Worm (Caenorhabditis elegans) whole organism, L2 larva: Measurements from ENCODE around the gene H09F14.1.

Source experiments
- ama-1 ChIP-seq: fragments of 150-350 bp; optimal IDR thresholded peaks from 2 replicates; lab custom pipeline; 2018; ENCODE audit warnings: inconsistent platforms
- blmp-1 ChIP-seq: sonication (generic microtip); optimal IDR thresholded peaks from 2 replicates; lab custom pipeline; 2017; ENCODE audit warnings: missing genetic modification characterization, mild to moderate bottlenecking, missing compliant biosample characterization, antibody characterized with exemption, moderate library complexity; ENCODE audit not compliant: insufficient read depth
- ceh-82 ChIP-seq: fragments of 150-350 bp; optimal IDR thresholded peaks from 2 replicates; lab custom pipeline; 2014; ENCODE audit warnings: missing biosample characterization, missing genetic modification characterization
- elt-3 ChIP-seq: sonication (generic microtip); optimal IDR thresholded peaks from 2 replicates; lab custom pipeline; 2017; ENCODE audit warnings: missing biosample characterization, missing genetic modification characterization
- lin-11 ChIP-seq: fragments of 150-350 bp; sonication (generic microtip); optimal IDR thresholded peaks from 2 replicates; lab custom pipeline; 2014; ENCODE audit warnings: missing biosample characterization, missing genetic modification characterization, inconsistent platforms, mixed read lengths
- lsy-2 ChIP-seq, 2 experiments: fragments of 150-350 bp in 1 of 2; sonication (generic microtip) in 1 of 2; optimal IDR thresholded peaks; 2 replicates each; lab custom pipeline; 2014 to 2017; ENCODE audit warnings: missing biosample characterization in 2 of 2, missing genetic modification characterization in 2 of 2
- mdl-1 ChIP-seq, 2 experiments: fragments of 150-350 bp in 1 of 2; sonication (generic microtip) in 1 of 2; optimal IDR thresholded peaks; 2 replicates each; lab custom pipeline; 2017; ENCODE audit warnings: missing biosample characterization in 2 of 2, missing genetic modification characterization in 2 of 2
- nhr-23 ChIP-seq: fragments of 150-350 bp; optimal IDR thresholded peaks from 2 replicates; lab custom pipeline; 2014; ENCODE audit warnings: missing biosample characterization, missing genetic modification reagents, missing genetic modification characterization
- nhr-6 ChIP-seq: fragments of 150-350 bp; optimal IDR thresholded peaks from 2 replicates; lab custom pipeline; 2014; ENCODE audit warnings: missing biosample characterization, missing genetic modification characterization
- nhr-77 ChIP-seq: fragments of 150-350 bp; optimal IDR thresholded peaks from 2 replicates; lab custom pipeline; 2014; ENCODE audit warnings: missing biosample characterization, missing genetic modification characterization
- snpc-4 ChIP-seq: fragments of 150-350 bp; optimal IDR thresholded peaks from 2 replicates; lab custom pipeline; 2014; ENCODE audit warnings: missing biosample characterization, missing genetic modification characterization
- ztf-1 ChIP-seq: fragments of 200-800 bp; sonication (Bioruptor generic); conservative IDR thresholded peaks from 2 replicates; pipeline ENCODE4 v1.3.6; 2022; ENCODE audit warnings: missing genetic modification characterization, missing compliant biosample characterization

- TF ChIP-seq nhr-6 (no peak), nhr-77 (tag; lab: Kevin White, UChicago) (no peak), mdl-1 (tag; optimal IDR thresholded peaks at IDR 0.05; lab: Kevin White, UChicago) (no peak), snpc-4 (tag; lab: Kevin White, UChicago) (no peak), elt-3 (tag; lab: Kevin White, UChicago) (no peak), nhr-23 (tag; lab: Kevin White, UChicago) (no peak), lsy-2 (tag; optimal IDR thresholded peaks at IDR 0.05; lab: Kevin White, UChicago) (no peak), lin-11 (tag; lab: Kevin White, UChicago) (no peak), blmp-1 (tag; lab: Kevin White, UChicago) (no peak), ama-1 (no peak), ztf-1 (GFP tag; lab: Robert Waterston, UW) (no peak), ceh-82 (no peak)
Observed at ce11 chrV:10580638-10581037, 34.8 kb downstream of the H09F14.1 start.
